Worm (Caenorhabditis elegans): ENCODE measurements around the gene let-858.

Gene let-858

DNA sequence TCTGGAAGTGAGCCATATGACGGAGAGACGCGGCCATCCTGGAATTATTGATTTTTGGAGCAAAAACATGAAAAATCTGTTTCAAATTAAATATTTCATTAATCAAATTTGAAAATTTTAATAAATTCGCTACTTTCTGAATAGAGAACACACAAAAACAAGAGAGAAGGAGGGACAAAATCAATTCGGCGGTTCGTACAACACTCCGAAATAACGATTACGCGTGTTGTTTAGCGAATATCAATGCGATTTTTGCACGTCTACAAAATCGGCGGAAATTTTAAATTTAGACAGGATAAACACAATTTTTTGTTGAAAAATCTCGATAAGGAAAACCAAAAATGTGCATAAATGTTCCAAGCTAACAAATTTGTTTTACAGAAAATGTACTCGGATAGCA lies 27.7 kb downstream of the let-858 start, which contains the start of the genes sdhd-1 and ilkp-1:
sdhd-1 (minus strand) TSS at position 38 of the 400 bp plus-strand sequence.
ilkp-1 (plus strand) TSS at position 380 of the 400 bp plus-strand sequence.
- peak in 1 of 3 experiments; percentile 31 for TF ChIP-seq ceh-82 (tag; optimal IDR thresholded peaks at IDR 0.05)
- no peak for TF ChIP-seq nhr-19 (GFP tag; conservative IDR thresholded peaks at IDR 0.05)
- TF ChIP-seq lin-15B (tag; optimal IDR thresholded peaks at IDR 0.05): peak; percentile 6
- peak; percentile 32 for TF ChIP-seq skn-1 (tag; optimal IDR thresholded peaks at IDR 0.05)
- peak; percentile 69 for TF ChIP-seq mep-1 (tag; optimal IDR thresholded peaks at IDR 0.05)
- TF ChIP-seq lin-35 (GFP tag; optimal IDR thresholded peaks at IDR 0.05): peak; percentile 83 to 90
- TF ChIP-seq nhr-90 (tag; optimal IDR thresholded peaks at IDR 0.05; ENCODE audit: poor library complexity): peak; percentile 26
- TF ChIP-seq nhr-47 (tag; optimal IDR thresholded peaks at IDR 0.05): peak; percentile 47
- TF ChIP-seq nhr-85 (tag): no peak
- TF ChIP-seq nhr-20 (tag; optimal IDR thresholded peaks at IDR 0.05): peak; percentile 34
- no peak for TF ChIP-seq hlh-17 (GFP tag; optimal IDR thresholded peaks at IDR 0.05; ENCODE audit: borderline replicate concordance)
- no peak for TF ChIP-seq nhr-76 (tag; optimal IDR thresholded peaks at IDR 0.05)
- peak in 1 of 2 experiments; percentile 31 for TF ChIP-seq mdl-1 (tag; optimal IDR thresholded peaks at IDR 0.05)
- TF ChIP-seq lsy-2 (tag; optimal IDR thresholded peaks at IDR 0.05): peak; percentile 53 to 79
- no peak for TF ChIP-seq unc-30 (tag; optimal IDR thresholded peaks at IDR 0.05)
- peak; percentile 2 for TF ChIP-seq lin-39 (tag; optimal IDR thresholded peaks at IDR 0.05)
- peak; percentile 38 for TF ChIP-seq dsc-1 (tag; optimal IDR thresholded peaks at IDR 0.05)
- no peak for TF ChIP-seq F16B12.6 (tag; optimal IDR thresholded peaks at IDR 0.05)
- TF ChIP-seq nhr-71 (tag; optimal IDR thresholded peaks at IDR 0.05): peak; percentile 59
- TF ChIP-seq C04F5.9 (tag; optimal IDR thresholded peaks at IDR 0.05): no peak
- no peak for TF ChIP-seq nhr-77 (tag; optimal IDR thresholded peaks at IDR 0.05)
- TF ChIP-seq nhr-11 (tag; optimal IDR thresholded peaks at IDR 0.05): no peak
- no peak for TF ChIP-seq grh-1 (GFP tag; IDR thresholded peaks at IDR 0.05)
- no peak for TF ChIP-seq zip-4 (GFP tag; optimal IDR thresholded peaks at IDR 0.05)
- TF ChIP-seq ets-5 (GFP tag; IDR thresholded peaks at IDR 0.05): no peak
- TF ChIP-seq sup-37 (GFP tag; optimal IDR thresholded peaks at IDR 0.05): no peak
- no peak for TF ChIP-seq ceh-90 (tag; optimal IDR thresholded peaks at IDR 0.05)
- no peak for TF ChIP-seq snpc-4 (tag; optimal IDR thresholded peaks at IDR 0.05)
- TF ChIP-seq sox-4 (tag; optimal IDR thresholded peaks at IDR 0.05): no peak
- TF ChIP-seq xbp-1 (tag; optimal IDR thresholded peaks at IDR 0.05): peak; percentile 19
- no peak for TF ChIP-seq lin-13 (GFP tag; optimal IDR thresholded peaks at IDR 0.05)
- no peak for TF ChIP-seq egl-27 (tag; optimal IDR thresholded peaks at IDR 0.05)
- peak; percentile 30 for TF ChIP-seq tbx-2 (tag; optimal IDR thresholded peaks at IDR 0.05)
- TF ChIP-seq snu-23 (GFP tag; optimal IDR thresholded peaks at IDR 0.05): peak; percentile 67
- TF ChIP-seq lir-3 (tag; optimal IDR thresholded peaks at IDR 0.05; ENCODE audit: poor library complexity): peak; percentile 31
- no peak for TF ChIP-seq vab-15 (tag; optimal IDR thresholded peaks at IDR 0.05)
- no peak for TF ChIP-seq isw-1 (GFP tag; IDR thresholded peaks at IDR 0.05)
- TF ChIP-seq lin-14 (GFP tag; optimal IDR thresholded peaks at IDR 0.05): peak; percentile 68
- TF ChIP-seq fkh-4 (tag; optimal IDR thresholded peaks at IDR 0.05; ENCODE audit: borderline replicate concordance): no peak
- TF ChIP-seq pax-3 (tag; optimal IDR thresholded peaks at IDR 0.05): no peak
- TF ChIP-seq nhr-28 (tag; optimal IDR thresholded peaks at IDR 0.05): no peak
- TF ChIP-seq mab-9 (GFP tag; IDR thresholded peaks at IDR 0.05): no peak
- TF ChIP-seq nhr-237 (tag; optimal IDR thresholded peaks at IDR 0.05): no peak
- no peak for TF ChIP-seq unc-86 (tag; optimal IDR thresholded peaks at IDR 0.05)
- TF ChIP-seq fkh-8 (tag; optimal IDR thresholded peaks at IDR 0.05): no peak
- no peak for TF ChIP-seq sptf-1 (tag; optimal IDR thresholded peaks at IDR 0.05)
- TF ChIP-seq dpl-1 (GFP tag; optimal IDR thresholded peaks at IDR 0.05): peak; percentile 74 to 86 (median 77)
- TF ChIP-seq irx-1 (tag; optimal IDR thresholded peaks at IDR 0.05): no peak
- no peak for TF ChIP-seq fkh-10 (GFP tag; optimal IDR thresholded peaks at IDR 0.05)
- no peak for TF ChIP-seq jun-1 (tag; optimal IDR thresholded peaks at IDR 0.05)
- TF ChIP-seq pag-3 (tag; optimal IDR thresholded peaks at IDR 0.05; ENCODE audit: borderline replicate concordance, insufficient read depth): no peak
- TF ChIP-seq zag-1 (tag; optimal IDR thresholded peaks at IDR 0.05): no peak
- peak; percentile 34 for TF ChIP-seq swsn-7 (tag; optimal IDR thresholded peaks at IDR 0.05)
